Fruit fly (Drosophila melanogaster) whole organism, embryonic: ENCODE measurements around the gene CG3626.

Experiments used
- Aef1 ChIP-seq: fragments of 200-800 bp; sonication (Bioruptor generic); IDR thresholded peaks from 3 replicates; pipeline ENCODE4 v1.3.6; 2022; ENCODE audit warnings: missing biosample characterization, missing genetic modification characterization
- Antp ChIP-seq: fragments of 200-800 bp; sonication (Bioruptor generic); optimal IDR thresholded peaks from 3 replicates; lab custom pipeline; 2016; ENCODE audit warnings: missing biosample characterization, missing genetic modification characterization
- Atf3 ChIP-seq: fragments of 200-800 bp; sonication (Bioruptor generic); optimal IDR thresholded peaks from 3 replicates; lab custom pipeline; 2016; ENCODE audit warnings: missing biosample characterization, missing genetic modification characterization
- Awh ChIP-seq: fragments of 200-800 bp; sonication (Bioruptor generic); IDR thresholded peaks from 2 replicates; pipeline ENCODE4, ENCODE4 v1.3.6; 2022; ENCODE audit warnings: missing biosample characterization, missing genetic modification characterization
- CG10565 ChIP-seq: fragments of 200-800 bp; sonication (Bioruptor generic); optimal IDR thresholded peaks from 3 replicates; lab custom pipeline; 2016; ENCODE audit warnings: missing biosample characterization, mild to moderate bottlenecking, missing genetic modification characterization
- CG11085 ChIP-seq: fragments of 200-800 bp; sonication (Bioruptor generic); IDR thresholded peaks from 2 replicates; pipeline ENCODE4 v1.3.6; 2022; ENCODE audit warnings: missing biosample characterization, missing genetic modification characterization
- CG12155 ChIP-seq: fragments of 200-800 bp; sonication (Bioruptor generic); optimal IDR thresholded peaks from 3 replicates; lab custom pipeline; 2016; ENCODE audit warnings: missing biosample characterization, missing genetic modification characterization
- CG12219 ChIP-seq: fragments of 200-800 bp; sonication (Bioruptor generic); optimal IDR thresholded peaks from 3 replicates; lab custom pipeline; 2018; ENCODE audit warnings: missing biosample characterization, mild to moderate bottlenecking, missing genetic modification characterization
- CG12769 ChIP-seq: fragments of 200-800 bp; sonication (Bioruptor generic); optimal IDR thresholded peaks from 2 replicates; lab custom pipeline; 2019; ENCODE audit warnings: missing biosample characterization, mild to moderate bottlenecking, missing genetic modification characterization, moderate library complexity
- CG12942 ChIP-seq: fragments of 200-800 bp; sonication (Bioruptor generic); optimal IDR thresholded peaks from 3 replicates; lab custom pipeline; 2016; ENCODE audit warnings: missing biosample characterization, missing genetic modification characterization
- CG14014 ChIP-seq: fragments of 200-800 bp; sonication (Bioruptor generic); IDR thresholded peaks from 2 replicates; pipeline ENCODE4 v1.3.6; 2022; ENCODE audit warnings: missing biosample characterization, missing genetic modification characterization
- CG14667 ChIP-seq: fragments of 200-800 bp; sonication (Bioruptor generic); IDR thresholded peaks from 2 replicates; pipeline ENCODE4 v1.3.6; 2022; ENCODE audit warnings: missing biosample characterization, missing genetic modification characterization
- CG1529 ChIP-seq: fragments of 200-800 bp; sonication (Bioruptor generic); optimal IDR thresholded peaks from 3 replicates; lab custom pipeline; 2018; ENCODE audit warnings: missing biosample characterization, missing genetic modification characterization
- CG1603 ChIP-seq: fragments of 200-800 bp; sonication (Bioruptor generic); optimal IDR thresholded peaks from 2 replicates; lab custom pipeline; 2019; ENCODE audit warnings: missing biosample characterization, mild to moderate bottlenecking, missing genetic modification characterization, moderate library complexity
- CG17328 ChIP-seq: fragments of 200-800 bp; sonication (Bioruptor generic); IDR thresholded peaks from 2 replicates; pipeline ENCODE4 v1.3.6; 2022; ENCODE audit warnings: missing biosample characterization, missing genetic modification characterization
- CG17361 ChIP-seq: fragments of 200-800 bp; sonication (Bioruptor generic); IDR thresholded peaks from 3 replicates; pipeline ENCODE4 v1.3.6; 2022; ENCODE audit warnings: missing biosample characterization, missing genetic modification characterization
- CG17912 ChIP-seq: fragments of 200-800 bp; sonication (Bioruptor generic); optimal IDR thresholded peaks from 2 replicates; lab custom pipeline; 2018; ENCODE audit warnings: missing biosample characterization, mild to moderate bottlenecking, missing genetic modification characterization
- CG18476 ChIP-seq: fragments of 200-800 bp; sonication (Bioruptor generic); optimal IDR thresholded peaks from 2 replicates; lab custom pipeline; 2016; ENCODE audit warnings: missing biosample characterization, mild to moderate bottlenecking, missing genetic modification characterization
- CG6791 ChIP-seq: fragments of 200-800 bp; sonication (Bioruptor generic); IDR thresholded peaks from 3 replicates; pipeline ENCODE4 v1.3.6; 2022; ENCODE audit warnings: missing biosample characterization, missing genetic modification characterization; ENCODE audit not compliant: partially characterized antibody
- CG7987 ChIP-seq: fragments of 200-800 bp; sonication (Bioruptor generic); optimal IDR thresholded peaks from 2 replicates; lab custom pipeline; 2018; ENCODE audit warnings: missing biosample characterization, mild to moderate bottlenecking, missing genetic modification characterization, moderate library complexity
- CG9437 ChIP-seq: fragments of 200-800 bp; sonication (Bioruptor generic); optimal IDR thresholded peaks from 2 replicates; lab custom pipeline; 2018; ENCODE audit warnings: missing biosample characterization, mild to moderate bottlenecking, missing genetic modification characterization
- Chrac-16 ChIP-seq: fragments of 200-800 bp; sonication (Bioruptor generic); optimal IDR thresholded peaks from 3 replicates; lab custom pipeline; 2016; ENCODE audit warnings: missing biosample characterization, missing genetic modification characterization
- CrebB ChIP-seq: fragments of 200-800 bp; sonication (Bioruptor generic); optimal IDR thresholded peaks from 3 replicates; lab custom pipeline; 2018; ENCODE audit warnings: missing biosample characterization, mild to moderate bottlenecking, missing genetic modification characterization
- Dref ChIP-seq: fragments of 200-800 bp; sonication (Bioruptor generic); IDR thresholded peaks from 2 replicates; pipeline ENCODE4 v1.3.6; 2022; ENCODE audit warnings: missing biosample characterization, missing genetic modification characterization
- E2f1 ChIP-seq: fragments of 200-800 bp; sonication (Bioruptor generic); IDR thresholded peaks from 2 replicates; pipeline ENCODE4 v1.3.6; 2022; ENCODE audit warnings: missing biosample characterization, missing genetic modification characterization
- ERR ChIP-seq: fragments of 200-800 bp; sonication (Bioruptor generic); optimal IDR thresholded peaks from 2 replicates; lab custom pipeline; 2016; ENCODE audit warnings: missing biosample characterization, missing genetic modification characterization
- Eip74EF ChIP-seq, 2 experiments: fragments of 200-800 bp in 1 of 2; fragments of >200 bp in 1 of 2; sonication (Bioruptor generic) in 1 of 2; optimal IDR thresholded peaks; 2 replicates each; lab custom pipeline; 2017 to 2019; ENCODE audit warnings: missing biosample characterization in 2 of 2, missing genetic modification characterization in 2 of 2, mild to moderate bottlenecking in 1 of 2, moderate library complexity in 1 of 2
- Fer1 ChIP-seq: fragments of 200-800 bp; sonication (Bioruptor generic); optimal IDR thresholded peaks from 2 replicates; lab custom pipeline; 2017; ENCODE audit warnings: missing biosample characterization, mild to moderate bottlenecking, missing genetic modification characterization
- MBD-R2 ChIP-seq: fragments of 200-800 bp; sonication (Bioruptor generic); IDR thresholded peaks from 2 replicates; pipeline ENCODE4 v1.3.6; 2022; ENCODE audit warnings: missing biosample characterization, missing genetic modification characterization
- MESR4 ChIP-seq: fragments of 200-800 bp; sonication (Bioruptor generic); optimal IDR thresholded peaks from 2 replicates; lab custom pipeline; 2018; ENCODE audit warnings: missing biosample characterization, mild to moderate bottlenecking, missing genetic modification characterization, moderate library complexity
- Max ChIP-seq: fragments of 200-800 bp; sonication (Bioruptor generic); optimal IDR thresholded peaks from 2 replicates; lab custom pipeline; 2016; ENCODE audit warnings: missing biosample characterization, mild to moderate bottlenecking, missing genetic modification characterization
- Optix ChIP-seq: fragments of 200-800 bp; sonication (Bioruptor generic); IDR thresholded peaks from 3 replicates; pipeline ENCODE4 v1.3.6; 2022; ENCODE audit warnings: missing biosample characterization, missing genetic modification characterization
- Scr ChIP-seq: fragments of 200-800 bp; sonication (Bioruptor generic); IDR thresholded peaks from 2 replicates; pipeline ENCODE4 v1.3.6; 2022; ENCODE audit warnings: missing biosample characterization, missing genetic modification characterization; ENCODE audit not compliant: partially characterized antibody
- Sin3A ChIP-seq: fragments of >200 bp; optimal IDR thresholded peaks from 2 replicates; lab custom pipeline; 2018
- bab2 ChIP-seq: fragments of 200-800 bp; sonication (Bioruptor generic); optimal IDR thresholded peaks from 2 replicates; lab custom pipeline; 2016; ENCODE audit warnings: missing biosample characterization, missing genetic modification characterization
- ci ChIP-seq: fragments of 200-800 bp; sonication (Bioruptor generic); IDR thresholded peaks from 3 replicates; pipeline ENCODE4 v1.3.6; 2022; ENCODE audit warnings: missing biosample characterization, missing genetic modification characterization
- crc ChIP-seq: fragments of 200-800 bp; sonication (Bioruptor generic); optimal IDR thresholded peaks from 2 replicates; lab custom pipeline; 2016; ENCODE audit warnings: missing biosample characterization, missing genetic modification characterization
- kay ChIP-seq: fragments of 200-800 bp; sonication (Bioruptor generic); optimal IDR thresholded peaks from 2 replicates; lab custom pipeline; 2016; ENCODE audit warnings: missing biosample characterization, missing genetic modification characterization
- lmd ChIP-seq: fragments of 200-800 bp; sonication (Bioruptor generic); IDR thresholded peaks from 2 replicates; pipeline ENCODE4 v1.3.6; 2022; ENCODE audit warnings: missing biosample characterization, missing genetic modification characterization
- mirr ChIP-seq: fragments of 200-800 bp; sonication (Bioruptor generic); optimal IDR thresholded peaks from 3 replicates; lab custom pipeline; 2018; ENCODE audit warnings: missing biosample characterization, mild to moderate bottlenecking, missing genetic modification characterization
- nerfin-1 ChIP-seq: fragments of 200-800 bp; sonication (Bioruptor generic); optimal IDR thresholded peaks from 3 replicates; lab custom pipeline; 2019; ENCODE audit warnings: missing biosample characterization, mild to moderate bottlenecking, missing genetic modification characterization, moderate library complexity
- phol ChIP-seq: fragments of 200-800 bp; sonication (Bioruptor generic); optimal IDR thresholded peaks from 3 replicates; lab custom pipeline; 2018; ENCODE audit warnings: missing biosample characterization, mild to moderate bottlenecking, missing genetic modification characterization, moderate library complexity
- pum ChIP-seq: fragments of 200-800 bp; sonication (Bioruptor generic); optimal IDR thresholded peaks from 2 replicates; lab custom pipeline; 2016; ENCODE audit warnings: missing biosample characterization, missing genetic modification characterization
- ranshi ChIP-seq: fragments of 200-800 bp; sonication (Bioruptor generic); IDR thresholded peaks from 2 replicates; pipeline ENCODE4 v1.3.6; 2022; ENCODE audit warnings: missing biosample characterization, missing genetic modification characterization
- sens ChIP-seq: fragments of 200-800 bp; sonication (Bioruptor generic); peaks from one replicate; lab custom pipeline; 2016; ENCODE audit warnings: missing biosample characterization, missing genetic modification characterization
- shn ChIP-seq: fragments of 200-800 bp; sonication (Bioruptor generic); optimal IDR thresholded peaks from 3 replicates; lab custom pipeline; 2016; ENCODE audit warnings: missing biosample characterization, missing genetic modification characterization
- sim ChIP-seq: fragments of 200-800 bp; sonication (Bioruptor generic); IDR thresholded peaks from 2 replicates; pipeline ENCODE4 v1.3.6; 2022; ENCODE audit warnings: missing biosample characterization, missing genetic modification characterization
- sisA ChIP-seq: fragments of 200-800 bp; sonication (Bioruptor generic); IDR thresholded peaks from 2 replicates; pipeline ENCODE4 v1.3.6; 2022; ENCODE audit warnings: missing biosample characterization, missing genetic modification characterization
- slbo ChIP-seq: fragments of 200-800 bp; sonication (Bioruptor generic); IDR thresholded peaks from 2 replicates; pipeline ENCODE4 v1.3.6; 2022; ENCODE audit warnings: missing biosample characterization, missing genetic modification characterization
- ssp ChIP-seq: fragments of 200-800 bp; sonication (Bioruptor generic); IDR thresholded peaks from 2 replicates; pipeline ENCODE4 v1.3.6; 2022; ENCODE audit warnings: missing biosample characterization, missing genetic modification characterization
- stwl ChIP-seq: fragments of 200-800 bp; sonication (Bioruptor generic); optimal IDR thresholded peaks from 3 replicates; lab custom pipeline; 2018; ENCODE audit warnings: missing biosample characterization, mild to moderate bottlenecking, missing genetic modification characterization, moderate library complexity
- tap ChIP-seq: fragments of 200-800 bp; optimal IDR thresholded peaks from 3 replicates; lab custom pipeline; 2019; ENCODE audit warnings: missing biosample characterization, mild to moderate bottlenecking, missing genetic modification characterization, moderate library complexity
- trem ChIP-seq: fragments of 200-800 bp; optimal IDR thresholded peaks from 3 replicates; lab custom pipeline; 2019; ENCODE audit warnings: missing biosample characterization, mild to moderate bottlenecking, missing genetic modification characterization, moderate library complexity

CG3626 gene

DNA sequence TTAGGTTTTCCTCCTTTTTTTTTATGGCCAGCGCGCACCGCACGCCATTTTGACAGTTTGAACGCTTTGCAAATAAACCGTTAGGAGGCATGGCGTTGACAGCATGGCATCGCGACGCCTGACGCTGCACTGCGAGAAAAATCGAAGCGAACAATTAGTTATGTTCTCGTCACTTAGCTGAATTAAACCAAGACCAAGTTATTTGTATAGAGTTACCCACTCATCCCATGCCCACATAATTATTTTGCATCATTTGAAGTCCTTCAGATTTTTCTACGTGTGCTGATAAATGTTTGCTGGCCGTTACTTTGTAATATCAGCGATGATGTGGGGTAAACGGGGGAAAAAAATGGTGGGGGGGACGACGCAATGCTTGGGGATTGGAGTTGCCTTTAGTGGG lies 36.4 kb upstream of the CG3626 start (continued):
- no peak for TF ChIP-seq CG7987 (GFP tag; lab: Kevin White, UChicago)
- TF ChIP-seq ci (GFP tag; lab: Robert Waterston, UW) = no peak
- TF ChIP-seq sisA (GFP tag; lab: Robert Waterston, UW) = peak; percentile 37
- no peak for TF ChIP-seq CG12155
- TF ChIP-seq lmd (GFP tag; lab: Robert Waterston, UW) = no peak; the same call in 1 of the 2 replicates
- no peak for TF ChIP-seq ERR
- peak; percentile 33 for TF ChIP-seq CG12769 (tag; lab: Kevin White, UChicago)
- no peak for TF ChIP-seq Aef1 (GFP tag; lab: Robert Waterston, UW)
- no peak for TF ChIP-seq Scr (GFP tag; lab: Robert Waterston, UW)
- TF ChIP-seq Chrac-16 = no peak
- TF ChIP-seq CG17912 (GFP tag; lab: Kevin White, UChicago) = no peak
- TF ChIP-seq Antp (GFP tag; lab: Kevin White, UChicago) = no peak
- TF ChIP-seq CG9437 (GFP tag; lab: Kevin White, UChicago) = no peak
- TF ChIP-seq stwl (tag; lab: Kevin White, UChicago) = no peak
- no peak for TF ChIP-seq E2f1
- no peak for TF ChIP-seq crc (GFP tag; lab: Kevin White, UChicago)
- no peak for TF ChIP-seq CrebB (tag; lab: Kevin White, UChicago)
- TF ChIP-seq mirr (GFP tag; lab: Kevin White, UChicago) = no peak
- no peak for TF ChIP-seq tap (tag; lab: Kevin White, UChicago)
- TF ChIP-seq pum (GFP tag; lab: Kevin White, UChicago) = no peak
- TF ChIP-seq CG12942 = no peak
- TF ChIP-seq shn = no peak
- TF ChIP-seq phol (tag; lab: Kevin White, UChicago) = no peak
- no peak for TF ChIP-seq nerfin-1
- TF ChIP-seq Max (GFP tag; lab: Kevin White, UChicago) = no peak
- no peak for TF ChIP-seq Atf3
- TF ChIP-seq CG18476 (GFP tag; lab: Kevin White, UChicago) = no peak
- TF ChIP-seq CG14667 (GFP tag; lab: Robert Waterston, UW) = no peak
- TF ChIP-seq Dref (GFP tag; lab: Robert Waterston, UW) = no peak
- no peak for TF ChIP-seq CG14014 (GFP tag; lab: Robert Waterston, UW)
- TF ChIP-seq Fer1 (GFP tag; lab: Kevin White, UChicago) = peak; percentile 8
- TF ChIP-seq bab2 (GFP tag; lab: Kevin White, UChicago) = no peak
- peak; percentile 15; the same call in 1 of the 2 replicates for TF ChIP-seq MBD-R2
- TF ChIP-seq slbo (GFP tag; lab: Robert Waterston, UW) = peak; percentile 46
- TF ChIP-seq CG1529 = no peak
- no peak for TF ChIP-seq CG17361 (GFP tag; lab: Robert Waterston, UW)
- no peak for TF ChIP-seq Awh (GFP tag; lab: Robert Waterston, UW)
- no peak for TF ChIP-seq CG11085 (GFP tag; lab: Robert Waterston, UW)
- no peak for TF ChIP-seq trem (tag; lab: Kevin White, UChicago)
- TF ChIP-seq kay = no peak
- no peak for TF ChIP-seq sim (GFP tag; lab: Robert Waterston, UW)
- TF ChIP-seq CG6791 = no peak
- TF ChIP-seq sens = no peak
- TF ChIP-seq CG17328 (GFP tag; lab: Robert Waterston, UW) = no peak
- TF ChIP-seq Optix (GFP tag; lab: Robert Waterston, UW) = no peak
- no peak for TF ChIP-seq ssp (GFP tag; lab: Robert Waterston, UW)
- no peak for TF ChIP-seq Sin3A (lab: Kevin White, UChicago)
- TF ChIP-seq MESR4 (GFP tag; lab: Kevin White, UChicago) = no peak
- TF ChIP-seq ranshi (GFP tag; lab: Robert Waterston, UW) = no peak
- TF ChIP-seq CG10565 (GFP tag; lab: Kevin White, UChicago) = no peak
- TF ChIP-seq CG1603 (tag; lab: Kevin White, UChicago) = peak; percentile 17
- TF ChIP-seq CG12219 (GFP tag; lab: Kevin White, UChicago) = no peak
- no peak for TF ChIP-seq Eip74EF (GFP tag; optimal IDR thresholded peaks at IDR 0.05; lab: Kevin White, UChicago)
